Worm (Caenorhabditis elegans) whole organism, early embryonic: ENCODE measurements around the gene chil-22.
"Not testable (repeated sequence)": the region's sequence is repeated elsewhere in the genome, so short reads cannot be mapped to it uniquely, and the experiment has no call there.

Source experiments
- B0310.2 ChIP-seq: sonication (generic microtip); optimal IDR thresholded peaks from 2 replicates; lab custom pipeline; 2016; ENCODE audit warnings: mild to moderate bottlenecking, missing genetic modification characterization, missing compliant biosample characterization
- F13C5.2 ChIP-seq: sonication (generic microtip); optimal IDR thresholded peaks from 2 replicates; lab custom pipeline; 2017; ENCODE audit warnings: mild to moderate bottlenecking, missing genetic modification characterization, inconsistent platforms, missing compliant biosample characterization
- aly-1 ChIP-seq: sonication (generic microtip); optimal IDR thresholded peaks from 2 replicates; lab custom pipeline; 2016; ENCODE audit warnings: missing genetic modification characterization, missing compliant biosample characterization
- ama-1 ChIP-seq: fragments of 150-350 bp; optimal IDR thresholded peaks from 2 replicates; lab custom pipeline; 2014
- ceh-13 ChIP-seq: fragments of 200-800 bp; sonication (Bioruptor generic); optimal IDR thresholded peaks from 2 replicates; lab custom pipeline; 2018; ENCODE audit warnings: mild to moderate bottlenecking, missing genetic modification characterization, missing compliant biosample characterization
- ceh-36 ChIP-seq: sonication (generic microtip); optimal IDR thresholded peaks from 2 replicates; lab custom pipeline; 2016; ENCODE audit warnings: missing genetic modification characterization, inconsistent platforms, missing compliant biosample characterization
- ets-7 ChIP-seq: sonication (generic microtip); optimal IDR thresholded peaks from 2 replicates; lab custom pipeline; 2016; ENCODE audit warnings: missing genotype, missing genetic modification characterization, missing compliant biosample characterization
- flt-1 ChIP-seq: fragments of 200-800 bp; sonication (Bioruptor generic); IDR thresholded peaks from 2 replicates; pipeline ENCODE4 v1.3.6; 2022; ENCODE audit warnings: missing genetic modification characterization, missing compliant biosample characterization
- hmbx-1 ChIP-seq: sonication (generic microtip); optimal IDR thresholded peaks from 2 replicates; lab custom pipeline; 2016; ENCODE audit warnings: mild to moderate bottlenecking, missing genetic modification characterization, missing compliant biosample characterization
- hmg-4 ChIP-seq: fragments of 200-800 bp; sonication (Bioruptor generic); optimal IDR thresholded peaks from 2 replicates; lab custom pipeline; 2018; ENCODE audit warnings: mild to moderate bottlenecking, missing genetic modification characterization, missing compliant biosample characterization
- hnd-1 ChIP-seq: sonication (generic microtip); optimal IDR thresholded peaks from 2 replicates; lab custom pipeline; 2016; ENCODE audit warnings: missing genetic modification characterization, missing compliant biosample characterization
- pes-1 ChIP-seq: fragments of 200-800 bp; sonication (Bioruptor generic); IDR thresholded peaks from 2 replicates; pipeline ENCODE4 v1.3.6; 2022; ENCODE audit warnings: missing genetic modification reagents, missing genetic modification characterization, missing compliant biosample characterization
- scrt-1 ChIP-seq: fragments of 200-800 bp; sonication (Bioruptor generic); IDR thresholded peaks from 2 replicates; pipeline ENCODE4 v1.3.6; 2022; ENCODE audit warnings: missing genetic modification characterization, missing compliant biosample characterization
- sea-1 ChIP-seq: fragments of 200-800 bp; sonication (Bioruptor generic); conservative IDR thresholded peaks from 2 replicates; pipeline ENCODE4 v1.3.6; 2022; ENCODE audit warnings: missing genetic modification characterization, missing compliant biosample characterization
- tbx-11 ChIP-seq: fragments of 200-800 bp; sonication (Bioruptor generic); IDR thresholded peaks from 2 replicates; pipeline ENCODE4 v1.3.6; 2022; ENCODE audit warnings: missing genetic modification characterization, missing compliant biosample characterization
- tbx-37 ChIP-seq: fragments of 200-800 bp; sonication (Bioruptor generic); conservative IDR thresholded peaks from 2 replicates; pipeline ENCODE4 v1.3.6; 2022; ENCODE audit warnings: missing genetic modification reagents, missing genetic modification characterization, missing compliant biosample characterization
- tra-4 ChIP-seq: sonication (generic microtip); optimal IDR thresholded peaks from 2 replicates; lab custom pipeline; 2017; ENCODE audit warnings: missing genetic modification characterization, missing compliant biosample characterization

chil-22 gene

ce11 chrII:9452172-9452571, 13.8 kb downstream of the chil-22 start, which contains the start of gene R09D1.12:
Gene R09D1.12, minus strand, starts transcription at chrII:9452272.
- TF ChIP-seq hnd-1 (tag; lab: Kevin White, UChicago); B0310.2 (tag; lab: Kevin White, UChicago); ets-7: not testable (repeated sequence)

- TF ChIP-seq tbx-11 (GFP tag; lab: Robert Waterston, UW), result no peak
- TF ChIP-seq tbx-37 (GFP tag; lab: Robert Waterston, UW), result no peak
- TF ChIP-seq pes-1 (GFP tag; lab: Robert Waterston, UW), result no peak
- TF ChIP-seq scrt-1, result no peak
- TF ChIP-seq ama-1 (lab: Kevin White, UChicago), result no peak
- TF ChIP-seq ets-7, result no peak
- TF ChIP-seq ceh-36 (tag; lab: Kevin White, UChicago), result no peak
- no peak for TF ChIP-seq sea-1 (GFP tag; lab: Robert Waterston, UW)
These were observed 18.0 kb downstream of the chil-22 start, which contains the start of gene chil-18 for ce11 chrII:9447965-9448364. Gene chil-18, plus strand, starts transcription at chrII:9448265.

ce11 chrII:9445368-9445767, 20.6 kb downstream of the chil-22 start, which contains the start of gene R09D1.13:
Gene R09D1.13, minus strand, starts transcription at chrII:9445468.
- TF ChIP-seq B0310.2 (tag; lab: Kevin White, UChicago) (no peak), F13C5.2 (tag; lab: Kevin White, UChicago) (no peak), sea-1 (GFP tag; lab: Robert Waterston, UW) (no peak), ceh-36 (tag; lab: Kevin White, UChicago) (no peak)

DNA sequence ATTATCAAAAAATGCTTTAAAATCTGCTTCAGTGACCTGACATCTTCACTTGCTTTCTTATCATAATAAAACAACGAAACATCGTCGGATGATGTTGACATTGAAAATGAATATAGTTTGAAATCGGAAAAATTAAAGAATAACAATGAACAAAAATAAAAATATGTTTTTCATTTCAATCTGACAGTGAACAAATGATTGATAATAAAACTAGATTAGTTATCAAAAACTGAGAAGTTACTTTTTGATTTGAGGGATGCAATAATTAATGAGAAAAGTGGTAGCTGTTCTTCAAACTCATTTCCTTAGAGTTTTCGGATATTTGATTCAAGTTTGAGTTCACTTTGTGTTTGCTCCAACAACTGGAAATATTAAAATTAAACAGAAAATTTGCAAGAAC, 22.5 kb downstream of the chil-22 start, which contains the start of gene chil-15:
Gene chil-15 (minus strand): TSS at position 101 of the 400 bp plus-strand sequence.
- TF ChIP-seq scrt-1 (no peak), sea-1 (GFP tag; lab: Robert Waterston, UW) (no peak), F13C5.2 (tag; lab: Kevin White, UChicago) (no peak), hmg-4 (no peak), tra-4 (tag; lab: Kevin White, UChicago) (no peak), hmbx-1 (tag; lab: Kevin White, UChicago) (no peak), B0310.2 (tag; lab: Kevin White, UChicago) (no peak), aly-1 (no peak), ceh-13 (no peak), ceh-36 (tag; lab: Kevin White, UChicago) (no peak), flt-1 (no peak), ama-1 (lab: Kevin White, UChicago) (no peak), pes-1 (GFP tag; lab: Robert Waterston, UW) (no peak), ets-7 (no peak), tbx-37 (GFP tag; lab: Robert Waterston, UW) (no peak)

- TF ChIP-seq flt-1 (no peak), ceh-13 (no peak), B0310.2 (tag; lab: Kevin White, UChicago) (no peak), pes-1 (GFP tag; lab: Robert Waterston, UW) (no peak), tra-4 (tag; lab: Kevin White, UChicago) (no peak), scrt-1 (no peak), ama-1 (lab: Kevin White, UChicago) (no peak), F13C5.2 (tag; lab: Kevin White, UChicago) (no peak), hnd-1 (tag; lab: Kevin White, UChicago) (no peak), sea-1 (GFP tag; lab: Robert Waterston, UW) (no peak), ets-7 (no peak), aly-1 (no peak), tbx-11 (GFP tag; lab: Robert Waterston, UW) (no peak), ceh-36 (tag; lab: Kevin White, UChicago) (no peak), tbx-37 (GFP tag; lab: Robert Waterston, UW) (no peak), hmbx-1 (tag; lab: Kevin White, UChicago) (no peak), hmg-4 (no peak)
These were observed 24.2 kb downstream of the chil-22 start, which contains the start of gene chil-16 for ce11 chrII:9441838-9442237. Gene chil-16, minus strand, starts transcription at chrII:9441938.

ce11 chrII:9440060-9440459, 25.9 kb downstream of the chil-22 start, which contains the start of gene chil-17:
Gene chil-17, minus strand, starts transcription at chrII:9440160.
- TF ChIP-seq tra-4 (tag; lab: Kevin White, UChicago) (no peak), hnd-1 (tag; lab: Kevin White, UChicago) (no peak), B0310.2 (tag; lab: Kevin White, UChicago) (no peak), ets-7 (no peak), scrt-1 (no peak), hmbx-1 (tag; lab: Kevin White, UChicago) (no peak), sea-1 (GFP tag; lab: Robert Waterston, UW) (no peak), ceh-36 (tag; lab: Kevin White, UChicago) (no peak), pes-1 (GFP tag; lab: Robert Waterston, UW) (no peak), F13C5.2 (tag; lab: Kevin White, UChicago) (no peak), ceh-13 (no peak), tbx-37 (GFP tag; lab: Robert Waterston, UW) (no peak), flt-1 (no peak), ama-1 (lab: Kevin White, UChicago) (no peak)

DNA sequence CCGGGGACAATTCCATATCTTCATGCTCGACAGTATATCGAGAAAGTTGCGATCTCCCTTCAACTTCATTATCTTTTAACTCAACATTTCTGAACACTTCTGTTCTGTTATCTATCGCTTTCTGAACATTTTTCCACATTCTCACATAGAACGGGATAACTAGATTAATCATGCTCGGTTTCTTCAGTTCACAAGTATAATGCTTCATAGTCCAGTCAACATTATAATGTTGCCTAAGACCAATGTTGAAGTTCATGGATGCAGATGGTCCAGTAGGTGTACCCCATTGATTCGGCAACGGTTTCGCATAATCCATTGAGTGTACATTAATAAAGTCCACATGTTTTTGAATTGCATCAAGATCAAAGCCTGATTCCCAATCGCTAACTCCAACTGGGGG, 27.1 kb downstream of the chil-22 start:
- TF ChIP-seq tra-4 (tag; lab: Kevin White, UChicago), result no peak
- no peak for TF ChIP-seq ceh-13
- no peak for TF ChIP-seq sea-1 (GFP tag; lab: Robert Waterston, UW)
- TF ChIP-seq hmg-4, result no peak
- TF ChIP-seq B0310.2 (tag; lab: Kevin White, UChicago), result no peak
- TF ChIP-seq hmbx-1 (tag; lab: Kevin White, UChicago), result no peak
- TF ChIP-seq ama-1 (lab: Kevin White, UChicago), result no peak
- TF ChIP-seq F13C5.2 (tag; lab: Kevin White, UChicago), result no peak
- TF ChIP-seq tbx-37 (GFP tag; lab: Robert Waterston, UW), result no peak
- no peak for TF ChIP-seq flt-1
- TF ChIP-seq scrt-1, result no peak
- TF ChIP-seq ceh-36 (tag; lab: Kevin White, UChicago), result no peak
- TF ChIP-seq ets-7, result no peak
